Worm (Caenorhabditis elegans) whole organism, young adult: Measurements from ENCODE around the gene clec-123.

Experiments
- B0035.1 ChIP-seq: sonication (generic microtip); optimal IDR thresholded peaks from 2 replicates; lab custom pipeline; 2016; ENCODE audit warnings: missing genetic modification characterization, mild to moderate bottlenecking, missing compliant biosample characterization, missing genotype, missing genetic modification reagents
- F37B4.10 ChIP-seq: fragments of 200-800 bp; sonication (Bioruptor generic); IDR thresholded peaks from 2 replicates; pipeline ENCODE4 v1.3.6; 2022; ENCODE audit warnings: missing genetic modification characterization, missing compliant biosample characterization
- K11D2.4 ChIP-seq: fragments of 200-800 bp; sonication (Bioruptor generic); IDR thresholded peaks from 2 replicates; pipeline ENCODE4 v1.3.6; 2022; ENCODE audit warnings: missing genetic modification reagents, missing genetic modification characterization, missing compliant biosample characterization
- T26A5.8 ChIP-seq: sonication (generic microtip); optimal IDR thresholded peaks from 2 replicates; lab custom pipeline; 2016; ENCODE audit warnings: missing genetic modification characterization, missing compliant biosample characterization
- ceh-40 ChIP-seq: fragments of 200-800 bp; sonication (Bioruptor generic); IDR thresholded peaks from 2 replicates; pipeline ENCODE4 v1.3.6; 2022; ENCODE audit warnings: missing genetic modification characterization, missing compliant biosample characterization
- him-1 ChIP-seq: sonication (generic microtip); optimal IDR thresholded peaks from 2 replicates; lab custom pipeline; 2016; ENCODE audit warnings: missing genotype, missing genetic modification reagents, missing genetic modification characterization, missing compliant biosample characterization
- hlh-26 ChIP-seq: fragments of 200-800 bp; sonication (Bioruptor generic); conservative IDR thresholded peaks from 2 replicates; pipeline ENCODE4 v1.3.6; 2022; ENCODE audit warnings: missing genetic modification reagents, missing genetic modification characterization, missing compliant biosample characterization
- hmg-1.2 ChIP-seq: fragments of 200-800 bp; sonication (Bioruptor generic); IDR thresholded peaks from 2 replicates; pipeline ENCODE4 v1.3.6; 2022; ENCODE audit warnings: missing genetic modification reagents, missing genetic modification characterization, missing compliant biosample characterization
- hmg-20 ChIP-seq: fragments of 200-800 bp; sonication (Bioruptor generic); IDR thresholded peaks from 2 replicates; pipeline ENCODE4 v1.3.6; 2022; ENCODE audit warnings: missing genetic modification reagents, missing genetic modification characterization, missing compliant biosample characterization
- lin-54 ChIP-seq: fragments of 200-800 bp; sonication (Bioruptor generic); optimal IDR thresholded peaks from 2 replicates; lab custom pipeline; 2018; ENCODE audit warnings: mild to moderate bottlenecking, missing genetic modification characterization, missing compliant biosample characterization
- lsl-1 ChIP-seq: fragments of 200-800 bp; sonication (Bioruptor generic); optimal IDR thresholded peaks from 2 replicates; lab custom pipeline; 2018; ENCODE audit warnings: mild to moderate bottlenecking, missing genetic modification characterization, moderate library complexity, missing compliant biosample characterization
- mxl-1 ChIP-seq: sonication (generic microtip); optimal IDR thresholded peaks from 2 replicates; lab custom pipeline; 2016; ENCODE audit warnings: missing genetic modification characterization, missing compliant biosample characterization
- nfya-1 ChIP-seq: sonication (generic microtip); optimal IDR thresholded peaks from 2 replicates; lab custom pipeline; 2017; ENCODE audit warnings: antibody characterized with exemption, missing compliant biosample characterization, missing genetic modification characterization, borderline replicate concordance; ENCODE audit not compliant: insufficient read depth
- pbrm-1 ChIP-seq: fragments of 200-800 bp; sonication (Bioruptor generic); IDR thresholded peaks from 2 replicates; pipeline ENCODE4 v1.3.6; 2022; ENCODE audit warnings: missing genetic modification reagents, missing genetic modification characterization, missing compliant biosample characterization
- snpc-4 ChIP-seq, 5 experiments: fragments of 150-350 bp in 1 of 5; sonication (generic microtip) in 4 of 5; optimal IDR thresholded peaks; 2 replicates each; lab custom pipeline; 2014 to 2018; ENCODE audit warnings: missing genetic modification characterization in 5 of 5, missing biosample characterization in 3 of 5, antibody characterized with exemption in 2 of 5, mild to moderate bottlenecking in 2 of 5, missing compliant biosample characterization in 2 of 5, missing genotype in 2 of 5, moderate library complexity in 2 of 5, missing genetic modification reagents in 1 of 5
- somi-1 ChIP-seq: fragments of 200-800 bp; sonication (Bioruptor generic); optimal IDR thresholded peaks from 2 replicates; lab custom pipeline; 2018; ENCODE audit warnings: mild to moderate bottlenecking, missing genetic modification characterization, missing compliant biosample characterization
- ztf-22 ChIP-seq: fragments of 200-800 bp; sonication (Bioruptor generic); optimal IDR thresholded peaks from 2 replicates; lab custom pipeline; 2018; ENCODE audit warnings: mild to moderate bottlenecking, missing genetic modification characterization, moderate library complexity, missing compliant biosample characterization

The clec-123 gene

ce11 chrII:3158985-3159384 lies 45.0 kb downstream of the clec-123 start, which contains the start of gene sri-34:
TSS of gene sri-34 (minus strand) at chrII:3159085.
- no peak for TF ChIP-seq K11D2.4
- TF ChIP-seq snpc-4 (GFP tag; optimal IDR thresholded peaks at IDR 0.05; lab: Kevin White, UChicago) = no peak
- no peak for TF ChIP-seq snpc-4 (tag; optimal IDR thresholded peaks at IDR 0.05; lab: Kevin White, UChicago)
- TF ChIP-seq hmg-1.2 (GFP tag; lab: Robert Waterston, UW) = no peak
- TF ChIP-seq nfya-1 (tag; lab: Kevin White, UChicago) = no peak
- no peak for TF ChIP-seq F37B4.10 (GFP tag; lab: Robert Waterston, UW)
- TF ChIP-seq pbrm-1 (GFP tag; lab: Robert Waterston, UW) = no peak
- TF ChIP-seq him-1 (tag; lab: Kevin White, UChicago) = no peak
- TF ChIP-seq B0035.1 (tag; lab: Kevin White, UChicago) = no peak
- no peak for TF ChIP-seq lin-54
- TF ChIP-seq hmg-20 (GFP tag; lab: Robert Waterston, UW) = no peak
- TF ChIP-seq ztf-22 = no peak
- TF ChIP-seq ceh-40 (GFP tag; lab: Robert Waterston, UW) = no peak
- no peak for TF ChIP-seq lsl-1
- TF ChIP-seq somi-1 (GFP tag; lab: Kevin White, UChicago) = no peak
- TF ChIP-seq T26A5.8 (tag; lab: Kevin White, UChicago) = no peak
- no peak for TF ChIP-seq hlh-26
- no peak for TF ChIP-seq mxl-1
- TF ChIP-seq, all 124 proteins: peak for 0
